Fruit fly (Drosophila melanogaster) whole organism: Measurements from ENCODE around the gene CG3769.

Experiments used
- CG8478 ChIP-seq: fragments of >200 bp; optimal IDR thresholded peaks from 2 replicates; lab custom pipeline; 2018; ENCODE audit warnings: inconsistent platforms
- EcR ChIP-seq, 2 experiments: fragments of >200 bp; optimal IDR thresholded peaks; 2 replicates each; lab custom pipeline; 2017; ENCODE audit warnings: missing biosample characterization in 2 of 2, missing genetic modification characterization in 2 of 2, missing genetic modification reagents in 2 of 2
- pan ChIP-seq: fragments of >200 bp; optimal IDR thresholded peaks from 2 replicates; lab custom pipeline; 2017
- psq ChIP-seq: fragments of >200 bp; optimal IDR thresholded peaks from 2 replicates; lab custom pipeline; 2017
- usp ChIP-seq: fragments of >200 bp; optimal IDR thresholded peaks from 2 replicates; lab custom pipeline; 2017; ENCODE audit warnings: missing biosample characterization, missing genetic modification characterization, mixed read lengths

DNA sequence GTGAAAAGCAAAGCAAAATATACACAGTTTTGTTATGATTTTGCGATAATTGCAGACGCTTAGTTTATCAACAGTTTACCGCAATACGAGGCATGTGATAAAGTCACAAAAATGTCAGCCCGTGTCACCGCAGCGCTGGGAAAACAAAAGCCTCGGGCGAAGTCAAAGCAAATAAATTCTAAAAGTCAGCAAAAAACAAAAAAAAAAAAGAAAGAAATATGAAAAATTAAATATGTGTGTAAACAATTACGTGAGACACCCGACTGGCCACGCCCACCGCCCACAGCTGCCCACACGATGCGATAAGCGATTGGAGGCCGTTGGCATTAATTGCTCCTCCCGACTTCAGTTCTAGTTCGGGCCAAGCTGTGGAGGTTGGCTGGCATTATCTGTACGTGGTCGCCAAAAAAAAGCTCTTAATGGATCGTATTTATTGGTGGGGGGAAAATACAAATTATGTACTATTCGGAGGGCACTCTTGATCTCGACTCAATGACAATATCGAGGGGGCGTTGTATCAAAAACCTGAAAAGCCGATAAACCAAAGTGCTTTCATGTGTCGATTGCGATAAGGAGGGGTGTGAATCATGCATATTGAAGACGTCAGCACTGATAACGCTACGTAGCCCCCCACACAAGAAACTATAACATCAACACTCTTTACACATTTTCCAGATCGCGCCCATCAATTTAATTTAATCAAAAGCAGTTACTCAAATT lies 24.3 kb downstream of the CG3769 start:
- TF ChIP-seq EcR (GFP tag; optimal IDR thresholded peaks at IDR 0.05; lab: Kevin White, UChicago), result no peak
- TF ChIP-seq psq (lab: Kevin White, UChicago), result no peak
- TF ChIP-seq CG8478 (lab: Kevin White, UChicago), result no peak
- no peak for TF ChIP-seq pan
- TF ChIP-seq usp (GFP tag; lab: Kevin White, UChicago), result no peak
